Fruit fly (Drosophila melanogaster) whole organism: ENCODE results near the gene Mpi.

Experiments
- CG8478 ChIP-seq: fragments of >200 bp; optimal IDR thresholded peaks from 2 replicates; lab custom pipeline; 2018; ENCODE audit warnings: inconsistent platforms
- Dll ChIP-seq: fragments of >200 bp; optimal IDR thresholded peaks from 2 replicates; lab custom pipeline; 2017
- EcR ChIP-seq, 2 experiments: fragments of >200 bp; optimal IDR thresholded peaks; 2 replicates each; lab custom pipeline; 2017; ENCODE audit warnings: missing biosample characterization in 2 of 2, missing genetic modification characterization in 2 of 2, missing genetic modification reagents in 2 of 2
- pan ChIP-seq: fragments of >200 bp; optimal IDR thresholded peaks from 2 replicates; lab custom pipeline; 2017
- psq ChIP-seq: fragments of >200 bp; optimal IDR thresholded peaks from 2 replicates; lab custom pipeline; 2017
- usp ChIP-seq: fragments of >200 bp; optimal IDR thresholded peaks from 2 replicates; lab custom pipeline; 2017; ENCODE audit warnings: missing biosample characterization, missing genetic modification characterization, mixed read lengths

DNA sequence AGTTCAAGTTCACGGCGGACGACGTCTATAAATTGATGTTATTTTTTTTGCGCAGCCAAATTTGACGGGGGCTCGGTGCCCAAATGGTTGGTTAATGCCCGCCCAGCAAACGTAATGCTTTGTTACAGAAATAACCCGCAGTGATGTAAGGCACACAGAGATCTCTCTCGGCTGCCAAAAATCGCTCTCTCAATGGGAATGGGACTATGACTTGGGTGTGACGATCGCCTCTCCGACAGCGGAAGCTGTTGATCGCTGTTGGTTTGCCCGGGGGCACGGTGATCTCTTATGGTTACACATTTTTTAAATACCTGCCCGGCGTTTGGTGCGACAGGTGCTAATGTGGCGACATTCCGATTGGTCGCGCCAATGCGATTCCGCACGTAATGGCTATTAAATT is 10.7 kb downstream of the Mpi start:
- TF ChIP-seq psq (lab: Kevin White, UChicago): no peak
- TF ChIP-seq usp (GFP tag; lab: Kevin White, UChicago): no peak
- no peak for TF ChIP-seq Dll (lab: Kevin White, UChicago)
- TF ChIP-seq EcR (GFP tag; optimal IDR thresholded peaks at IDR 0.05; lab: Kevin White, UChicago): no peak
- TF ChIP-seq CG8478: no peak
- TF ChIP-seq pan: no peak
